Fruit fly (Drosophila melanogaster) whole organism, embryonic: ENCODE data around the gene Ubc4.

Experiments used
- ATbp ChIP-seq: fragments of 200-800 bp; sonication (Bioruptor generic); optimal IDR thresholded peaks from 2 replicates; lab custom pipeline; 2017; ENCODE audit warnings: missing biosample characterization, mild to moderate bottlenecking, missing genetic modification characterization, missing genetic modification reagents
- Atf3 ChIP-seq: fragments of 200-800 bp; sonication (Bioruptor generic); optimal IDR thresholded peaks from 3 replicates; lab custom pipeline; 2016; ENCODE audit warnings: missing biosample characterization, missing genetic modification characterization
- Bdp1 ChIP-seq: fragments of 200-800 bp; sonication (Bioruptor generic); optimal IDR thresholded peaks from 3 replicates; lab custom pipeline; 2016; ENCODE audit warnings: missing biosample characterization, missing genetic modification characterization
- Bteb2 ChIP-seq: fragments of 200-800 bp; sonication (Bioruptor generic); optimal IDR thresholded peaks from 2 replicates; lab custom pipeline; 2016; ENCODE audit warnings: missing biosample characterization, missing genetic modification characterization
- CG11093 ChIP-seq: fragments of 200-800 bp; sonication (Bioruptor generic); IDR thresholded peaks from 3 replicates; pipeline ENCODE4 v1.3.6; 2022; ENCODE audit warnings: missing biosample characterization, missing genetic modification characterization
- CG12104 ChIP-seq: fragments of 200-800 bp; sonication (Bioruptor generic); optimal IDR thresholded peaks from 3 replicates; lab custom pipeline; 2016; ENCODE audit warnings: missing biosample characterization, missing genetic modification characterization
- CG15601 ChIP-seq: fragments of 200-800 bp; sonication (Bioruptor generic); optimal IDR thresholded peaks from 3 replicates; lab custom pipeline; 2019; ENCODE audit warnings: missing biosample characterization, mild to moderate bottlenecking, missing genetic modification characterization, moderate library complexity
- CG17829 ChIP-seq: fragments of 200-800 bp; optimal IDR thresholded peaks from 2 replicates; lab custom pipeline; 2019; ENCODE audit warnings: missing biosample characterization, mild to moderate bottlenecking, missing genetic modification characterization, moderate library complexity
- CG18476 ChIP-seq: fragments of 200-800 bp; sonication (Bioruptor generic); optimal IDR thresholded peaks from 2 replicates; lab custom pipeline; 2016; ENCODE audit warnings: missing biosample characterization, mild to moderate bottlenecking, missing genetic modification characterization
- CG2202 ChIP-seq: fragments of 200-800 bp; sonication (Bioruptor generic); optimal IDR thresholded peaks from 2 replicates; lab custom pipeline; 2018; ENCODE audit warnings: missing biosample characterization, mild to moderate bottlenecking, missing genetic modification characterization
- CG2889 ChIP-seq: fragments of 200-800 bp; sonication (Bioruptor generic); IDR thresholded peaks from 3 replicates; pipeline ENCODE4 v1.3.6; 2022; ENCODE audit warnings: missing biosample characterization, missing genetic modification characterization
- CG3065 ChIP-seq: fragments of 200-800 bp; sonication (Bioruptor generic); optimal IDR thresholded peaks from 2 replicates; lab custom pipeline; 2016; ENCODE audit warnings: missing biosample characterization, missing genetic modification characterization
- CG32532 ChIP-seq: fragments of 200-800 bp; sonication (Bioruptor generic); IDR thresholded peaks from 2 replicates; pipeline ENCODE4 v1.3.6; 2022; ENCODE audit warnings: missing biosample characterization, missing genetic modification characterization
- CG4707 ChIP-seq: fragments of 200-800 bp; sonication (Bioruptor generic); optimal IDR thresholded peaks from 2 replicates; lab custom pipeline; 2018; ENCODE audit warnings: missing biosample characterization, mild to moderate bottlenecking, missing genetic modification characterization, moderate library complexity
- CG5953 ChIP-seq: fragments of 200-800 bp; sonication (Bioruptor generic); IDR thresholded peaks from 2 replicates; pipeline ENCODE4 v1.3.6; 2022; ENCODE audit warnings: missing biosample characterization, missing genetic modification characterization
- CG6272 ChIP-seq: fragments of 200-800 bp; sonication (Bioruptor generic); IDR thresholded peaks from 2 replicates; pipeline ENCODE4 v1.3.6; 2022; ENCODE audit warnings: missing biosample characterization, missing genetic modification characterization
- CG6813 ChIP-seq: fragments of 200-800 bp; sonication (Bioruptor generic); optimal IDR thresholded peaks from 2 replicates; lab custom pipeline; 2017; ENCODE audit warnings: missing biosample characterization, missing genetic modification characterization, mild to moderate bottlenecking, moderate library complexity, missing genetic modification reagents
- CG7556 ChIP-seq: fragments of 200-800 bp; sonication (Bioruptor generic); optimal IDR thresholded peaks from 2 replicates; lab custom pipeline; 2017; ENCODE audit warnings: missing biosample characterization, mild to moderate bottlenecking, missing genetic modification characterization
- CG7745 ChIP-seq: fragments of 200-800 bp; sonication (Bioruptor generic); optimal IDR thresholded peaks from 2 replicates; lab custom pipeline; 2018; ENCODE audit warnings: missing biosample characterization, mild to moderate bottlenecking, missing genetic modification characterization, moderate library complexity
- CG7786 ChIP-seq: fragments of 200-800 bp; sonication (Bioruptor generic); optimal IDR thresholded peaks from 2 replicates; lab custom pipeline; 2016; ENCODE audit warnings: missing biosample characterization, missing genetic modification characterization
- CG9609 ChIP-seq: fragments of 200-800 bp; sonication (Bioruptor generic); optimal IDR thresholded peaks from 3 replicates; lab custom pipeline; 2016; ENCODE audit warnings: missing biosample characterization, missing genetic modification characterization
- CG9727 ChIP-seq: fragments of 200-800 bp; sonication (Bioruptor generic); optimal IDR thresholded peaks from 3 replicates; lab custom pipeline; 2017; ENCODE audit warnings: missing biosample characterization, mild to moderate bottlenecking, missing genetic modification characterization
- Chrac-16 ChIP-seq: fragments of 200-800 bp; sonication (Bioruptor generic); optimal IDR thresholded peaks from 3 replicates; lab custom pipeline; 2016; ENCODE audit warnings: missing biosample characterization, missing genetic modification characterization
- CkIIα-i1 ChIP-seq: fragments of 200-800 bp; sonication (Bioruptor generic); IDR thresholded peaks from 2 replicates; pipeline ENCODE4 v1.3.6; 2022; ENCODE audit warnings: missing biosample characterization, missing genetic modification characterization
- CrebB ChIP-seq: fragments of 200-800 bp; sonication (Bioruptor generic); optimal IDR thresholded peaks from 3 replicates; lab custom pipeline; 2018; ENCODE audit warnings: missing biosample characterization, mild to moderate bottlenecking, missing genetic modification characterization
- Dbx ChIP-seq: fragments of 200-800 bp; sonication (Bioruptor generic); IDR thresholded peaks from 3 replicates; pipeline ENCODE4 v1.3.6; 2022; ENCODE audit warnings: missing biosample characterization, missing genetic modification characterization
- Dek ChIP-seq: fragments of 200-800 bp; sonication (Bioruptor generic); optimal IDR thresholded peaks from 3 replicates; lab custom pipeline; 2019; ENCODE audit warnings: missing biosample characterization, mild to moderate bottlenecking, missing genetic modification characterization, moderate library complexity
- Gug ChIP-seq: fragments of 200-800 bp; sonication (Bioruptor generic); IDR thresholded peaks from 4 replicates; pipeline ENCODE4 v1.3.6; 2022; ENCODE audit warnings: missing biosample characterization, missing genetic modification characterization
- H15 ChIP-seq: fragments of 200-800 bp; sonication (Bioruptor generic); IDR thresholded peaks from 3 replicates; pipeline ENCODE4 v1.3.6; 2022; ENCODE audit warnings: missing biosample characterization, missing genetic modification characterization
- Hey ChIP-seq: fragments of 200-800 bp; sonication (Bioruptor generic); optimal IDR thresholded peaks from 3 replicates; lab custom pipeline; 2018; ENCODE audit warnings: missing biosample characterization, mild to moderate bottlenecking, missing genetic modification characterization
- Hr39 ChIP-seq: fragments of >200 bp; optimal IDR thresholded peaks from 2 replicates; lab custom pipeline; 2017
- Lpt ChIP-seq: fragments of >200 bp; optimal IDR thresholded peaks from 2 replicates; lab custom pipeline; 2018; ENCODE audit warnings: missing biosample characterization, missing genetic modification characterization
- Mes4 ChIP-seq: fragments of 200-800 bp; sonication (Bioruptor generic); optimal IDR thresholded peaks from 2 replicates; lab custom pipeline; 2016; ENCODE audit warnings: missing biosample characterization, missing genetic modification characterization
- Mrtf ChIP-seq: fragments of 200-800 bp; sonication (Bioruptor generic); IDR thresholded peaks from 3 replicates; pipeline ENCODE4 v1.3.6; 2022; ENCODE audit warnings: missing biosample characterization, missing genetic modification characterization
- NFAT ChIP-seq: fragments of 200-800 bp; sonication (Bioruptor generic); IDR thresholded peaks from 2 replicates; pipeline ENCODE4 v1.3.6; 2022; ENCODE audit warnings: missing biosample characterization, missing genetic modification characterization
- Tbp ChIP-seq: fragments of >200 bp; optimal IDR thresholded peaks from 2 replicates; lab custom pipeline; 2018; ENCODE audit warnings: missing biosample characterization, missing genetic modification characterization
- Usf ChIP-seq: fragments of 200-800 bp; sonication (Bioruptor generic); optimal IDR thresholded peaks from 2 replicates; lab custom pipeline; 2017; ENCODE audit warnings: missing genotype, missing biosample characterization, missing genetic modification characterization
- ab ChIP-seq: fragments of 200-800 bp; sonication (Bioruptor generic); optimal IDR thresholded peaks from 2 replicates; lab custom pipeline; 2016; ENCODE audit warnings: missing biosample characterization, missing genetic modification characterization
- abd-A ChIP-seq: fragments of 200-800 bp; sonication (Bioruptor generic); optimal IDR thresholded peaks from 3 replicates; lab custom pipeline; 2019; ENCODE audit warnings: missing biosample characterization, mild to moderate bottlenecking, missing genetic modification characterization, moderate library complexity
- ash1 ChIP-seq: fragments of 200-800 bp; sonication (Bioruptor generic); optimal IDR thresholded peaks from 2 replicates; lab custom pipeline; 2018; ENCODE audit warnings: missing biosample characterization, mild to moderate bottlenecking, missing genetic modification characterization
- br ChIP-seq: fragments of >200 bp; optimal IDR thresholded peaks from 2 replicates; lab custom pipeline; 2017
- btn ChIP-seq: fragments of 200-800 bp; sonication (Bioruptor generic); optimal IDR thresholded peaks from 2 replicates; lab custom pipeline; 2016; ENCODE audit warnings: missing biosample characterization, missing genetic modification characterization
- dati ChIP-seq: fragments of 200-800 bp; sonication (Bioruptor generic); IDR thresholded peaks from 2 replicates; pipeline ENCODE4 v1.3.6; 2022; ENCODE audit warnings: missing biosample characterization, missing genetic modification characterization
- eyg ChIP-seq: fragments of 200-800 bp; sonication (Bioruptor generic); optimal IDR thresholded peaks from 3 replicates; lab custom pipeline; 2016; ENCODE audit warnings: missing biosample characterization, missing genetic modification characterization
- grau ChIP-seq: fragments of 200-800 bp; optimal IDR thresholded peaks from 3 replicates; lab custom pipeline; 2019; ENCODE audit warnings: missing biosample characterization, mild to moderate bottlenecking, missing genetic modification characterization, moderate library complexity
- gt ChIP-seq: fragments of 200-800 bp; sonication (Bioruptor generic); IDR thresholded peaks from 2 replicates; pipeline ENCODE4 v1.3.6; 2022; ENCODE audit warnings: missing biosample characterization, missing genetic modification characterization
- ind ChIP-seq: fragments of 200-800 bp; sonication (Bioruptor generic); optimal IDR thresholded peaks from 3 replicates; lab custom pipeline; 2016; ENCODE audit warnings: missing biosample characterization, missing genetic modification characterization
- ken ChIP-seq: fragments of 200-800 bp; sonication (Bioruptor generic); IDR thresholded peaks from 3 replicates; pipeline ENCODE4 v1.3.6; 2022; ENCODE audit warnings: missing biosample characterization, missing genetic modification characterization
- nom ChIP-seq: fragments of 200-800 bp; sonication (Bioruptor generic); optimal IDR thresholded peaks from 2 replicates; lab custom pipeline; 2017; ENCODE audit warnings: missing biosample characterization, missing genetic modification characterization, mild to moderate bottlenecking, moderate library complexity, missing genetic modification reagents
- phol ChIP-seq: fragments of 200-800 bp; sonication (Bioruptor generic); optimal IDR thresholded peaks from 3 replicates; lab custom pipeline; 2018; ENCODE audit warnings: missing biosample characterization, mild to moderate bottlenecking, missing genetic modification characterization, moderate library complexity
- pita ChIP-seq: fragments of 200-800 bp; sonication (Bioruptor generic); optimal IDR thresholded peaks from 2 replicates; lab custom pipeline; 2017; ENCODE audit warnings: missing biosample characterization, mild to moderate bottlenecking, missing genetic modification characterization
- ssp ChIP-seq: fragments of 200-800 bp; sonication (Bioruptor generic); IDR thresholded peaks from 2 replicates; pipeline ENCODE4 v1.3.6; 2022; ENCODE audit warnings: missing biosample characterization, missing genetic modification characterization
- wek ChIP-seq: fragments of 200-800 bp; sonication (Bioruptor generic); optimal IDR thresholded peaks from 3 replicates; lab custom pipeline; 2018; ENCODE audit warnings: missing biosample characterization, mild to moderate bottlenecking, missing genetic modification characterization, moderate library complexity

Ubc4 gene

dm6 chr3L:9718929-9719328 is 20.8 kb downstream of the Ubc4 start, which contains the start of the genes CG18178 and CG14174 (continued):
- TF ChIP-seq CG4707 (GFP tag; lab: Kevin White, UChicago): no peak
- peak; percentile 83 for TF ChIP-seq CG17829 (tag; lab: Kevin White, UChicago)
- TF ChIP-seq Gug (GFP tag; lab: Robert Waterston, UW): peak; percentile 13; the same call in 1 of the 4 replicates
- peak; percentile 45 for TF ChIP-seq ssp (GFP tag; lab: Robert Waterston, UW)
- no peak for TF ChIP-seq btn (GFP tag; lab: Kevin White, UChicago)
- TF ChIP-seq eyg (GFP tag; lab: Kevin White, UChicago): no peak
- peak; percentile 14 for TF ChIP-seq CrebB (tag; lab: Kevin White, UChicago)
- TF ChIP-seq CG7556 (GFP tag; lab: Kevin White, UChicago): peak; percentile 35
- no peak for TF ChIP-seq Hey (tag; lab: Kevin White, UChicago)
- TF ChIP-seq CG18476 (GFP tag; lab: Kevin White, UChicago): peak; percentile 38
- TF ChIP-seq br (lab: Kevin White, UChicago): no peak
- no peak; the same call in 2 of the 3 replicates for TF ChIP-seq CG11093 (GFP tag; lab: Robert Waterston, UW)
- TF ChIP-seq ab (GFP tag; lab: Kevin White, UChicago): no peak
- TF ChIP-seq nom (GFP tag; lab: Kevin White, UChicago): peak; percentile 34
- no peak for TF ChIP-seq ash1 (GFP tag; lab: Kevin White, UChicago)
- TF ChIP-seq Bdp1 (GFP tag; lab: Kevin White, UChicago): no peak
- TF ChIP-seq CG32532 (GFP tag; lab: Robert Waterston, UW): peak; percentile 67
- no peak for TF ChIP-seq Mes4
- TF ChIP-seq Atf3: no peak
- no peak for TF ChIP-seq CG7786
- TF ChIP-seq Lpt (GFP tag; lab: Kevin White, UChicago): no peak
- no peak for TF ChIP-seq CG7745
- peak; percentile 20 for TF ChIP-seq CG3065 (GFP tag; lab: Kevin White, UChicago)
- peak; percentile 25 for TF ChIP-seq ATbp
- peak; percentile 69 for TF ChIP-seq CG15601 (tag; lab: Kevin White, UChicago)
- TF ChIP-seq pita (GFP tag; lab: Kevin White, UChicago): no peak
- TF ChIP-seq CkIIα-i1 (GFP tag; lab: Robert Waterston, UW): no peak
- no peak for TF ChIP-seq CG5953
- peak; percentile 28 for TF ChIP-seq CG12104 (GFP tag; lab: Kevin White, UChicago)
- peak; percentile 83 for TF ChIP-seq grau (tag; lab: Kevin White, UChicago)
- TF ChIP-seq Mrtf (GFP tag; lab: Robert Waterston, UW): no peak
- TF ChIP-seq NFAT (GFP tag; lab: Robert Waterston, UW): no peak
- no peak for TF ChIP-seq CG9609 (GFP tag; lab: Kevin White, UChicago)
- no peak for TF ChIP-seq CG6813
- no peak for TF ChIP-seq abd-A (tag; lab: Kevin White, UChicago)
- peak; percentile 29; the same call in 1 of the 3 replicates for TF ChIP-seq H15 (GFP tag; lab: Robert Waterston, UW)
- peak; percentile 60; the same call in 2 of the 3 replicates for TF ChIP-seq ken
- peak; percentile 80 for TF ChIP-seq ind (GFP tag; lab: Kevin White, UChicago)
- no peak for TF ChIP-seq gt (GFP tag; lab: Robert Waterston, UW)
- TF ChIP-seq phol (tag; lab: Kevin White, UChicago): peak; percentile 77
- peak; percentile 38 for TF ChIP-seq Usf (GFP tag; lab: Kevin White, UChicago)
- TF ChIP-seq Dek (tag; lab: Kevin White, UChicago): peak; percentile 47
- 0 out of 3 replicates have a peak, but pooled peaks have one; percentile 24 for TF ChIP-seq CG2889 (GFP tag; lab: Robert Waterston, UW)
- peak; percentile 67 for TF ChIP-seq Chrac-16 (GFP tag; lab: Kevin White, UChicago)
- TF ChIP-seq Hr39 (lab: Kevin White, UChicago): no peak
- TF ChIP-seq CG2202: peak; percentile 28
- TF ChIP-seq wek: no peak
- TF ChIP-seq Dbx (GFP tag; lab: Robert Waterston, UW): peak; percentile 70; the same call in 2 of the 3 replicates
- TF ChIP-seq Tbp (GFP tag; lab: Kevin White, UChicago): no peak
- no peak for TF ChIP-seq Bteb2 (GFP tag; lab: Kevin White, UChicago)
- no peak for TF ChIP-seq dati (GFP tag; lab: Robert Waterston, UW)
- TF ChIP-seq CG9727 (GFP tag; lab: Kevin White, UChicago): peak; percentile 56
- TF ChIP-seq CG6272 (GFP tag; lab: Robert Waterston, UW): peak; percentile 52; the same call in 1 of the 2 replicates
